Worm (Caenorhabditis elegans): ENCODE data around the gene Y39G8C.2.

- TF ChIP-seq ama-1 (optimal IDR thresholded peaks at IDR 0.05), result no peak
- TF ChIP-seq unc-62 (GFP tag; optimal IDR thresholded peaks at IDR 0.05), result no peak
Measured at ce11 chrII:14094590-14094989, 2.8 kb downstream of the Y39G8C.2 start, which contains the start of gene col-87.
